Fruit fly (Drosophila melanogaster): Measurements from ENCODE around the gene Rh5.

DNA sequence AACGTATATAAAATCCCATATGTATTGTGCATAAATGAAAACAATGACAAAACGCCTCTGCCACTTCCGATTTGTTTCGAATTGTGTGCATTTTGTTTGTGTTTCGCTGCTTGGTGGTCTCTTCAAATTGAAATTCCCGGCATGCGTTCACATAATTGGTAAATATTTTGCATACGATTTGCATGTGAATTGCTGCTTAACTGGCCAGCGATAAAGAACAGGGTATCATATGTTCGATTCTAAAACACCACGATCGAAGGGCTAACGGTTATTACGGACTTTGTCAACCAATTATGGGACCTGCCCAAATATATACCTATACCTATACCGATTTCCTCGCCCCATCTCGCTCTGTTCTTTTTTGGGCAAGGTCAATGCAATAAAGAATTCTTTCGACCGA is 20.1 kb downstream of the Rh5 start:
- TF ChIP-seq h (optimal IDR thresholded peaks at IDR 0.05) (no peak), ttk (optimal IDR thresholded peaks at IDR 0.05) (no peak), Myc (optimal IDR thresholded peaks at IDR 0.05) (no peak), psq (optimal IDR thresholded peaks at IDR 0.05) (no peak), Sin3A (optimal IDR thresholded peaks at IDR 0.05) (no peak)
